Fruit fly (Drosophila melanogaster): ENCODE results near the gene CG16700.

- TF ChIP-seq NfI (GFP tag; optimal IDR thresholded peaks at IDR 0.05) = peak; percentile 55
- 0 out of 2 replicates have a peak, but pooled peaks have one; percentile 46 for TF ChIP-seq rib (GFP tag; IDR thresholded peaks at IDR 0.05)
- TF ChIP-seq CG4424 (GFP tag; optimal IDR thresholded peaks at IDR 0.05) = peak; percentile 79
- peak; percentile 51 for TF ChIP-seq CG3407 (GFP tag; optimal IDR thresholded peaks at IDR 0.05)
- TF ChIP-seq NC2α (GFP tag; optimal IDR thresholded peaks at IDR 0.05) = no peak
- TF ChIP-seq Atf6 (GFP tag; IDR thresholded peaks at IDR 0.05) = peak; percentile 58; the same call in 1 of the 2 replicates
- TF ChIP-seq CG15514 (GFP tag; optimal IDR thresholded peaks at IDR 0.05) = peak; percentile 11
- TF ChIP-seq CG15269 (tag; optimal IDR thresholded peaks at IDR 0.05) = peak; percentile 85
- no peak for TF ChIP-seq yki (optimal IDR thresholded peaks at IDR 0.05)
- peak; percentile 87 for TF ChIP-seq Ptx1 (GFP tag; IDR thresholded peaks at IDR 0.05)
- TF ChIP-seq CG7786 (GFP tag; optimal IDR thresholded peaks at IDR 0.05) = no peak
- TF ChIP-seq Sox102F (GFP tag; optimal IDR thresholded peaks at IDR 0.05) = peak; percentile 84
- TF ChIP-seq CG12391 (tag; optimal IDR thresholded peaks at IDR 0.05) = peak; percentile 87
- TF ChIP-seq bbx (GFP tag; IDR thresholded peaks at IDR 0.05; ENCODE audit: partially characterized antibody) = no peak
Measured at dm6 chrX:17091062-17091904, at the start of gene CG16700, which contains the start of gene CG4991.
